Worm (Caenorhabditis elegans) whole organism, midembryonic: ENCODE measurements around the gene lmp-1.

ENCODE experiments used
- T22C8.4 ChIP-seq: fragments of 200-800 bp; sonication (Bioruptor generic); IDR thresholded peaks from 2 replicates; pipeline ENCODE4 v1.3.6; 2022; ENCODE audit warnings: missing genetic modification characterization, missing compliant biosample characterization
- klf-2 ChIP-seq: fragments of 200-800 bp; sonication (Bioruptor generic); conservative IDR thresholded peaks from 2 replicates; pipeline ENCODE4 v1.3.6; 2022; ENCODE audit warnings: missing genetic modification reagents, missing genetic modification characterization, missing compliant biosample characterization
- ztf-29 ChIP-seq: fragments of 200-800 bp; sonication (Bioruptor generic); IDR thresholded peaks from 2 replicates; pipeline ENCODE4 v1.3.6; 2022; ENCODE audit warnings: missing genetic modification reagents, missing genetic modification characterization, missing compliant biosample characterization

- TF ChIP-seq ztf-29 (GFP tag; lab: Robert Waterston, UW) (no peak), klf-2 (GFP tag; lab: Robert Waterston, UW) (no peak), T22C8.4 (no peak)
These were observed 5.4 kb upstream of the lmp-1 start for ce11 chrX:6382930-6383329.
